Worm (Caenorhabditis elegans) whole organism, young adult: ENCODE results near the gene glct-6.

Source experiments
- B0019.2 ChIP-seq: fragments of 200-800 bp; sonication (Bioruptor generic); conservative IDR thresholded peaks from 2 replicates; pipeline ENCODE4 v1.3.6; 2022; ENCODE audit warnings: missing genetic modification reagents, missing genetic modification characterization, missing compliant biosample characterization
- B0261.1 ChIP-seq: sonication (generic microtip); optimal IDR thresholded peaks from 2 replicates; lab custom pipeline; 2016; ENCODE audit warnings: mild to moderate bottlenecking, missing genetic modification characterization, moderate library complexity, missing compliant biosample characterization
- F23B12.7 ChIP-seq: sonication (generic microtip); optimal IDR thresholded peaks from 2 replicates; lab custom pipeline; 2017; ENCODE audit warnings: missing genetic modification characterization, mild to moderate bottlenecking, missing compliant biosample characterization, antibody characterized with exemption, moderate library complexity; ENCODE audit not compliant: insufficient read depth
- K12H6.12 ChIP-seq: fragments of 200-800 bp; sonication (Bioruptor generic); optimal IDR thresholded peaks from 2 replicates; lab custom pipeline; 2018; ENCODE audit warnings: mild to moderate bottlenecking, missing genetic modification characterization, missing compliant biosample characterization
- Y67H2A.10 ChIP-seq: fragments of 200-800 bp; sonication (Bioruptor generic); conservative IDR thresholded peaks from 2 replicates; pipeline ENCODE4 v1.3.6; 2022; ENCODE audit warnings: missing genetic modification reagents, missing genetic modification characterization, missing compliant biosample characterization
- Y95B8A.8 ChIP-seq: fragments of 200-800 bp; sonication (Bioruptor generic); IDR thresholded peaks from 2 replicates; pipeline ENCODE4 v1.3.6; 2022; ENCODE audit warnings: missing genetic modification reagents, missing genetic modification characterization, missing compliant biosample characterization
- ama-1 ChIP-seq, 3 experiments: fragments of 150-350 bp in 1 of 3; sonication (generic microtip) in 2 of 3; optimal IDR thresholded peaks; 2 replicates each; lab custom pipeline; 2014 to 2018; ENCODE audit warnings: missing biosample characterization in 2 of 3, missing genetic modification characterization in 2 of 3, missing genetic modification reagents in 2 of 3
- athp-1 ChIP-seq: sonication (generic microtip); optimal IDR thresholded peaks from 2 replicates; lab custom pipeline; 2017; ENCODE audit warnings: mild to moderate bottlenecking, missing genetic modification characterization, missing compliant biosample characterization
- attf-5 ChIP-seq: fragments of 200-800 bp; sonication (Bioruptor generic); optimal IDR thresholded peaks from 2 replicates; lab custom pipeline; 2018; ENCODE audit warnings: mild to moderate bottlenecking, missing genetic modification characterization, missing compliant biosample characterization
- cebp-1 ChIP-seq, 2 experiments: fragments of 200-800 bp in 1 of 2; sonication (Bioruptor generic) in 1 of 2; sonication (generic microtip) in 1 of 2; IDR thresholded peaks in 1 of 2; optimal IDR thresholded peaks in 1 of 2; 2 replicates each; pipeline versions ENCODE4 v1.3.6 to Lab custom; 2017 to 2022; ENCODE audit warnings: missing compliant biosample characterization in 2 of 2, missing genetic modification characterization in 2 of 2, mild to moderate bottlenecking in 1 of 2, missing genetic modification reagents in 1 of 2, moderate library complexity in 1 of 2
- ceh-40 ChIP-seq: fragments of 200-800 bp; sonication (Bioruptor generic); IDR thresholded peaks from 2 replicates; pipeline ENCODE4 v1.3.6; 2022; ENCODE audit warnings: missing genetic modification characterization, missing compliant biosample characterization
- ceh-58 ChIP-seq: fragments of 200-800 bp; sonication (Bioruptor generic); IDR thresholded peaks from 2 replicates; pipeline ENCODE4 v1.3.6; 2022; ENCODE audit warnings: missing genetic modification characterization, missing compliant biosample characterization
- dox-1 ChIP-seq: fragments of 200-800 bp; sonication (Bioruptor generic); IDR thresholded peaks from 2 replicates; pipeline ENCODE4 v1.3.6; 2022; ENCODE audit warnings: missing genetic modification reagents, missing genetic modification characterization, missing compliant biosample characterization
- dpff-1 ChIP-seq: sonication (generic microtip); optimal IDR thresholded peaks from 2 replicates; lab custom pipeline; 2017; ENCODE audit warnings: mild to moderate bottlenecking, missing genetic modification characterization, missing compliant biosample characterization
- gei-17 ChIP-seq: fragments of 200-800 bp; sonication (Bioruptor generic); optimal IDR thresholded peaks from 2 replicates; lab custom pipeline; 2018; ENCODE audit warnings: mild to moderate bottlenecking, missing genetic modification characterization, missing compliant biosample characterization
- hlh-12 ChIP-seq: sonication (generic microtip); optimal IDR thresholded peaks from 2 replicates; lab custom pipeline; 2016; ENCODE audit warnings: missing genetic modification characterization, missing compliant biosample characterization
- hmg-1.2 ChIP-seq: fragments of 200-800 bp; sonication (Bioruptor generic); IDR thresholded peaks from 2 replicates; pipeline ENCODE4 v1.3.6; 2022; ENCODE audit warnings: missing genetic modification reagents, missing genetic modification characterization, missing compliant biosample characterization
- lag-1 ChIP-seq: fragments of 200-800 bp; sonication (Bioruptor generic); IDR thresholded peaks from 2 replicates; pipeline ENCODE4 v1.3.6; 2022; ENCODE audit warnings: missing genetic modification reagents, missing genetic modification characterization, missing compliant biosample characterization
- lir-1 ChIP-seq: fragments of 200-800 bp; sonication (Bioruptor generic); conservative IDR thresholded peaks from 2 replicates; pipeline ENCODE4 v1.3.6; 2022; ENCODE audit warnings: missing genetic modification reagents, missing genetic modification characterization, missing compliant biosample characterization
- madf-10 ChIP-seq: sonication (generic microtip); optimal IDR thresholded peaks from 2 replicates; lab custom pipeline; 2016; ENCODE audit warnings: mild to moderate bottlenecking, missing genetic modification characterization, missing compliant biosample characterization
- madf-3 ChIP-seq: fragments of 200-800 bp; sonication (Bioruptor generic); IDR thresholded peaks from 2 replicates; pipeline ENCODE4 v1.3.6; 2022; ENCODE audit warnings: missing genetic modification reagents, missing genetic modification characterization, missing compliant biosample characterization
- mcd-1 ChIP-seq: fragments of 200-800 bp; sonication (Bioruptor generic); IDR thresholded peaks from 2 replicates; pipeline ENCODE4 v1.3.6; 2022; ENCODE audit warnings: missing genetic modification reagents, missing genetic modification characterization, missing compliant biosample characterization
- mes-4 ChIP-seq: sonication (generic microtip); optimal IDR thresholded peaks from 2 replicates; lab custom pipeline; 2016; ENCODE audit warnings: missing genotype, missing genetic modification characterization, missing compliant biosample characterization
- mxl-1 ChIP-seq: sonication (generic microtip); optimal IDR thresholded peaks from 2 replicates; lab custom pipeline; 2016; ENCODE audit warnings: missing genetic modification characterization, missing compliant biosample characterization
- nhr-80 ChIP-seq: sonication (generic microtip); optimal IDR thresholded peaks from 2 replicates; lab custom pipeline; 2016; ENCODE audit warnings: missing genetic modification characterization, missing compliant biosample characterization
- rcor-1 ChIP-seq: fragments of 200-800 bp; sonication (Bioruptor generic); IDR thresholded peaks from 2 replicates; pipeline ENCODE4 v1.3.6; 2022; ENCODE audit warnings: missing genetic modification reagents, missing genetic modification characterization, missing compliant biosample characterization
- rec-8 ChIP-seq, 2 experiments: sonication (generic microtip); optimal IDR thresholded peaks; 2 replicates each; lab custom pipeline; 2016; ENCODE audit warnings: mild to moderate bottlenecking in 2 of 2, missing genetic modification characterization in 2 of 2, missing genetic modification reagents in 2 of 2, missing genotype in 2 of 2, missing biosample characterization in 1 of 2, missing compliant biosample characterization in 1 of 2, moderate library complexity in 1 of 2
- sea-2 ChIP-seq: fragments of 200-800 bp; sonication (Bioruptor generic); IDR thresholded peaks from 2 replicates; pipeline ENCODE4 v1.3.6; 2022; ENCODE audit warnings: missing genetic modification characterization, missing compliant biosample characterization
- snpc-1.1 ChIP-seq: sonication (generic microtip); optimal IDR thresholded peaks from 2 replicates; lab custom pipeline; 2017; ENCODE audit warnings: missing genetic modification characterization, mild to moderate bottlenecking, missing compliant biosample characterization, antibody characterized with exemption, moderate library complexity, missing genotype, missing genetic modification reagents; ENCODE audit not compliant: insufficient read depth
- snpc-1.3 ChIP-seq: sonication (generic microtip); optimal IDR thresholded peaks from 2 replicates; lab custom pipeline; 2017; ENCODE audit warnings: missing genetic modification characterization, mild to moderate bottlenecking, missing compliant biosample characterization, antibody characterized with exemption, moderate library complexity, missing genotype, missing genetic modification reagents; ENCODE audit not compliant: insufficient read depth
- snpc-3.4 ChIP-seq: sonication (generic microtip); optimal IDR thresholded peaks from 2 replicates; lab custom pipeline; 2017; ENCODE audit warnings: missing genetic modification characterization, mild to moderate bottlenecking, missing compliant biosample characterization, antibody characterized with exemption, moderate library complexity, missing genotype, missing genetic modification reagents
- snpc-4 ChIP-seq, 5 experiments: fragments of 150-350 bp in 1 of 5; sonication (generic microtip) in 4 of 5; optimal IDR thresholded peaks; 2 replicates each; lab custom pipeline; 2014 to 2018; ENCODE audit warnings: missing genetic modification characterization in 5 of 5, missing biosample characterization in 3 of 5, antibody characterized with exemption in 2 of 5, mild to moderate bottlenecking in 2 of 5, missing compliant biosample characterization in 2 of 5, missing genotype in 2 of 5, moderate library complexity in 2 of 5, missing genetic modification reagents in 1 of 5
- sptf-2 ChIP-seq: fragments of 200-800 bp; sonication (Bioruptor generic); optimal IDR thresholded peaks from 2 replicates; lab custom pipeline; 2018; ENCODE audit warnings: mild to moderate bottlenecking, missing genetic modification characterization, missing compliant biosample characterization
- tbp1 ChIP-seq: fragments of 200-800 bp; sonication (Bioruptor generic); optimal IDR thresholded peaks from 2 replicates; lab custom pipeline; 2018; ENCODE audit warnings: mild to moderate bottlenecking, missing genetic modification characterization, missing compliant biosample characterization
- unc-130 ChIP-seq: sonication (generic microtip); optimal IDR thresholded peaks from 2 replicates; lab custom pipeline; 2016; ENCODE audit warnings: missing genetic modification reagents, missing genetic modification characterization, missing compliant biosample characterization
- unc-62 ChIP-seq: fragments of 150-350 bp; optimal IDR thresholded peaks from 2 replicates; lab custom pipeline; 2014; ENCODE audit warnings: missing biosample characterization, missing genetic modification reagents, missing genetic modification characterization
- xnd-1 ChIP-seq: sonication (generic microtip); optimal IDR thresholded peaks from 2 replicates; lab custom pipeline; 2016; ENCODE audit warnings: missing genotype, missing genetic modification reagents, missing genetic modification characterization, missing compliant biosample characterization
- zfh-2 ChIP-seq: fragments of 200-800 bp; sonication (Bioruptor generic); conservative IDR thresholded peaks from 2 replicates; pipeline ENCODE4 v1.3.6; 2022; ENCODE audit warnings: missing genetic modification reagents, missing genetic modification characterization, missing compliant biosample characterization
- zim-3 ChIP-seq: sonication (generic microtip); optimal IDR thresholded peaks from 2 replicates; lab custom pipeline; 2017; ENCODE audit warnings: mild to moderate bottlenecking, missing genetic modification characterization, moderate library complexity, missing compliant biosample characterization
- ztf-22 ChIP-seq: fragments of 200-800 bp; sonication (Bioruptor generic); optimal IDR thresholded peaks from 2 replicates; lab custom pipeline; 2018; ENCODE audit warnings: mild to moderate bottlenecking, missing genetic modification characterization, moderate library complexity, missing compliant biosample characterization

The glct-6 gene

ce11 chrIV:3783910-3784309 lies at the start of gene glct-6:
TSS of gene glct-6 (plus strand) at chrIV:3784210.
- no peak for TF ChIP-seq sea-2 (GFP tag; lab: Robert Waterston, UW)
- TF ChIP-seq athp-1 (tag; lab: Kevin White, UChicago): no peak
- TF ChIP-seq madf-10 (tag; lab: Kevin White, UChicago): no peak
- TF ChIP-seq ceh-58: no peak
- TF ChIP-seq ceh-40 (GFP tag; lab: Robert Waterston, UW): no peak
- no peak for TF ChIP-seq unc-62 (GFP tag; lab: Kevin White, UChicago)
- no peak for TF ChIP-seq dpff-1
- no peak for TF ChIP-seq snpc-1.1 (tag; lab: Kevin White, UChicago)
- no peak for TF ChIP-seq F23B12.7 (tag; lab: Kevin White, UChicago)
- TF ChIP-seq snpc-1.3 (tag; lab: Kevin White, UChicago): no peak
- no peak for TF ChIP-seq Y67H2A.10 (GFP tag; lab: Robert Waterston, UW)

- TF ChIP-seq rcor-1 (GFP tag; lab: Robert Waterston, UW): no peak
- no peak for TF ChIP-seq tbp1 (GFP tag; lab: Kevin White, UChicago)
- TF ChIP-seq unc-130 (GFP tag; lab: Kevin White, UChicago): no peak
- no peak for TF ChIP-seq snpc-3.4 (tag; lab: Kevin White, UChicago)
- no peak for TF ChIP-seq mes-4
- TF ChIP-seq madf-3: 0 out of 2 replicates have a peak, but pooled peaks have one; percentile 17
- no peak for TF ChIP-seq B0261.1 (tag; lab: Kevin White, UChicago)
- TF ChIP-seq zfh-2 (GFP tag; lab: Robert Waterston, UW): peak; percentile 60; the same call in 1 of the 2 replicates
- TF ChIP-seq ztf-22 (GFP tag; lab: Kevin White, UChicago): no peak
- no peak for TF ChIP-seq sptf-2 (GFP tag; lab: Kevin White, UChicago)
Observed at ce11 chrIV:3736244-3736643, 47.8 kb upstream of the glct-6 start.

ce11 chrIV:3738655-3739403 lies 45.2 kb upstream of the glct-6 start, which contains the start of gene nape-2:
TSS of gene nape-2 (minus strand) at chrIV:3738925.
- peak; percentile 52 for TF ChIP-seq mcd-1
- TF ChIP-seq nhr-80 (tag; lab: Kevin White, UChicago): peak; percentile 44
- peak; percentile 51 for TF ChIP-seq attf-5 (GFP tag; lab: Kevin White, UChicago)
- TF ChIP-seq hmg-1.2 (GFP tag; lab: Robert Waterston, UW): peak; percentile 93
- TF ChIP-seq dox-1 (GFP tag; lab: Robert Waterston, UW): no peak
- TF ChIP-seq lir-1: no peak
- no peak for TF ChIP-seq cebp-1 (GFP tag; IDR thresholded peaks at IDR 0.05; lab: Robert Waterston, UW)
- TF ChIP-seq cebp-1 (tag; optimal IDR thresholded peaks at IDR 0.05; lab: Kevin White, UChicago): peak; percentile 19

ce11 chrIV:3740830-3741477 lies 43.1 kb upstream of the glct-6 start, which contains the start of gene nape-1:
TSS of gene nape-1 (minus strand) at chrIV:3740880.
- TF ChIP-seq rcor-1 (GFP tag; lab: Robert Waterston, UW) (no peak), gei-17 (no peak), rec-8 (tag; optimal IDR thresholded peaks at IDR 0.05; lab: Kevin White, UChicago) (no peak), mxl-1 (tag; lab: Kevin White, UChicago) (no peak), F23B12.7 (tag; lab: Kevin White, UChicago) (no peak), xnd-1 (tag; lab: Kevin White, UChicago) (no peak), B0019.2 (no peak), hlh-12 (tag; lab: Kevin White, UChicago) (no peak), K12H6.12 (peak; percentile 10), Y95B8A.8 (GFP tag; lab: Robert Waterston, UW) (no peak), snpc-4 (GFP tag; optimal IDR thresholded peaks at IDR 0.05; lab: Kevin White, UChicago) (no peak), snpc-4 (tag; optimal IDR thresholded peaks at IDR 0.05; lab: Kevin White, UChicago) (no peak), zim-3 (no peak), ama-1 (optimal IDR thresholded peaks at IDR 0.05; lab: Kevin White, UChicago) (no peak), ama-1 (GFP tag; optimal IDR thresholded peaks at IDR 0.05; lab: Kevin White, UChicago) (no peak), lag-1 (GFP tag; lab: Robert Waterston, UW) (no peak)
